Worm (Caenorhabditis elegans): Measurements from ENCODE around the gene lron-15.

lron-15 gene

ce11 chrII:6565077-6565476 lies 20.4 kb upstream of the lron-15 start, which contains the start of gene mpz-3:
Gene mpz-3 (minus strand): TSS chrII:6565396.
- TF ChIP-seq ctbp-1 (GFP tag; IDR thresholded peaks at IDR 0.05), result peak; percentile 55; the same call in 1 of the 2 replicates
- TF ChIP-seq F10B5.3 (tag; optimal IDR thresholded peaks at IDR 0.05), result no peak
- 0 out of 2 replicates have a peak, but pooled peaks have one; percentile 69 for TF ChIP-seq ZK337.2 (GFP tag; IDR thresholded peaks at IDR 0.05)
- peak; percentile 47 for TF ChIP-seq unc-130 (GFP tag; optimal IDR thresholded peaks at IDR 0.05)
- TF ChIP-seq Y75B8A.6 (GFP tag; IDR thresholded peaks at IDR 0.05), result no peak
- no peak for TF ChIP-seq dve-1 (tag; optimal IDR thresholded peaks at IDR 0.05; ENCODE audit: insufficient read depth)
- TF ChIP-seq nhr-41 (GFP tag; IDR thresholded peaks at IDR 0.05), result peak; percentile 68; the same call in 1 of the 2 replicates
- TF ChIP-seq gei-8 (GFP tag; optimal IDR thresholded peaks at IDR 0.05), result peak; percentile 15
- TF ChIP-seq vab-7 (GFP tag; IDR thresholded peaks at IDR 0.05), result no peak
- TF ChIP-seq mdl-1 (tag; optimal IDR thresholded peaks at IDR 0.05), result peak in 1 of 2 experiments; percentile 32
- no peak; the same call in 1 of the 2 replicates for TF ChIP-seq nhr-42 (GFP tag; IDR thresholded peaks at IDR 0.05)
- TF ChIP-seq rbr-2 (tag; optimal IDR thresholded peaks at IDR 0.05), result peak; percentile 62
- TF ChIP-seq dpl-1 (GFP tag; optimal IDR thresholded peaks at IDR 0.05), result no peak
- TF ChIP-seq fkh-10 (GFP tag; optimal IDR thresholded peaks at IDR 0.05), result no peak
- peak; percentile 0 for TF ChIP-seq nhr-77 (tag; optimal IDR thresholded peaks at IDR 0.05)
- 0 out of 2 replicates have a peak, but pooled peaks have one; percentile 37 for TF ChIP-seq daf-8 (GFP tag; IDR thresholded peaks at IDR 0.05)
- no peak for TF ChIP-seq fos-1 (tag; optimal IDR thresholded peaks at IDR 0.05)
- TF ChIP-seq pha-4 (GFP tag; IDR thresholded peaks at IDR 0.05), result peak; percentile 68; the same call in 1 of the 2 replicates
- no peak for TF ChIP-seq pha-4 (tag; optimal IDR thresholded peaks at IDR 0.05)
- no peak for TF ChIP-seq lin-29 (GFP tag; IDR thresholded peaks at IDR 0.05)
- TF ChIP-seq unc-62 (GFP tag; optimal IDR thresholded peaks at IDR 0.05 in 1 of 2), result no peak
- TF ChIP-seq unc-62 (tag; optimal IDR thresholded peaks at IDR 0.05), result no peak
- peak; percentile 69 for TF ChIP-seq lin-38 (GFP tag; IDR thresholded peaks at IDR 0.05)
- peak; percentile 49; the same call in 1 of the 2 replicates for TF ChIP-seq snpc-1.2 (GFP tag; IDR thresholded peaks at IDR 0.05)
- peak; percentile 43 for TF ChIP-seq nhr-28 (tag; optimal IDR thresholded peaks at IDR 0.05)
- TF ChIP-seq nhr-48 (tag; optimal IDR thresholded peaks at IDR 0.05), result peak; percentile 26
- TF ChIP-seq T20F7.1 (GFP tag; optimal IDR thresholded peaks at IDR 0.05), result peak; percentile 22
- TF ChIP-seq daf-16 (GFP tag; optimal IDR thresholded peaks at IDR 0.05), result peak in 1 of 2 experiments; percentile 42
- TF ChIP-seq daf-16 (tag; optimal IDR thresholded peaks at IDR 0.05), result peak; percentile 36
- peak; percentile 88 for TF ChIP-seq aha-1 (tag)
- TF ChIP-seq mdt-29 (GFP tag; IDR thresholded peaks at IDR 0.05), result peak; percentile 30; the same call in 1 of the 2 replicates
- no peak for TF ChIP-seq ceh-28 (tag; optimal IDR thresholded peaks at IDR 0.05)
- TF ChIP-seq Y105C5A.15 (GFP tag; IDR thresholded peaks at IDR 0.05), result 0 out of 2 replicates have a peak, but pooled peaks have one; percentile 54
- 0 out of 2 replicates have a peak, but pooled peaks have one; percentile 40 for TF ChIP-seq daf-19 (GFP tag; conservative IDR thresholded peaks at IDR 0.05)
- TF ChIP-seq egl-43 (GFP tag; IDR thresholded peaks at IDR 0.05), result no peak
- TF ChIP-seq madf-9 (GFP tag; conservative IDR thresholded peaks at IDR 0.05), result peak; percentile 67
- peak; percentile 26 for TF ChIP-seq hlh-30 (tag; optimal IDR thresholded peaks at IDR 0.05; ENCODE audit: insufficient read depth)
- no peak for TF ChIP-seq dmd-9 (GFP tag; IDR thresholded peaks at IDR 0.05)
- peak; percentile 34 for TF ChIP-seq ztf-7 (tag; optimal IDR thresholded peaks at IDR 0.05)
- TF ChIP-seq tra-1 (GFP tag; IDR thresholded peaks at IDR 0.05), result 0 out of 2 replicates have a peak, but pooled peaks have one; percentile 29
- peak; percentile 87 for TF ChIP-seq lim-7 (GFP tag; IDR thresholded peaks at IDR 0.05)
- TF ChIP-seq egl-27 (tag; optimal IDR thresholded peaks at IDR 0.05), result no peak
- peak; percentile 70; the same call in 1 of the 2 replicates for TF ChIP-seq ceh-44 (GFP tag; IDR thresholded peaks at IDR 0.05)
- TF ChIP-seq tag-97 (GFP tag; IDR thresholded peaks at IDR 0.05), result no peak
- no peak for TF ChIP-seq jun-1 (tag; optimal IDR thresholded peaks at IDR 0.05)
- TF ChIP-seq ceh-20 (GFP tag; IDR thresholded peaks at IDR 0.05), result no peak; the same call in 1 of the 2 replicates
- 0 out of 2 replicates have a peak, but pooled peaks have one; percentile 24 for TF ChIP-seq mxl-2 (GFP tag; conservative IDR thresholded peaks at IDR 0.05)
- peak; percentile 52; the same call in 1 of the 2 replicates for TF ChIP-seq F44E2.7 (GFP tag; IDR thresholded peaks at IDR 0.05)
- peak; percentile 42 for TF ChIP-seq mxl-3 (GFP tag; optimal IDR thresholded peaks at IDR 0.05)
- TF ChIP-seq nhr-102 (tag; optimal IDR thresholded peaks at IDR 0.05), result peak; percentile 62
